Fruit fly (Drosophila melanogaster) whole organism, embryonic: Measurements from ENCODE around the gene CG17612.

Experiments used
- Ada2b ChIP-seq: fragments of 200-800 bp; sonication (Bioruptor generic); IDR thresholded peaks from 2 replicates; pipeline ENCODE4 v1.3.6; 2022; ENCODE audit warnings: missing biosample characterization, missing genetic modification characterization
- Bgb ChIP-seq: fragments of 200-800 bp; sonication (Bioruptor generic); IDR thresholded peaks from 2 replicates; pipeline ENCODE4 v1.3.6; 2022; ENCODE audit warnings: missing biosample characterization, missing genetic modification characterization; ENCODE audit not compliant: partially characterized antibody
- CG11085 ChIP-seq: fragments of 200-800 bp; sonication (Bioruptor generic); IDR thresholded peaks from 2 replicates; pipeline ENCODE4 v1.3.6; 2022; ENCODE audit warnings: missing biosample characterization, missing genetic modification characterization
- CG11247 ChIP-seq: fragments of 200-800 bp; sonication (Bioruptor generic); IDR thresholded peaks from 2 replicates; pipeline ENCODE4 v1.3.6; 2022; ENCODE audit warnings: missing biosample characterization, missing genetic modification characterization
- CG11456 ChIP-seq: fragments of 200-800 bp; sonication (Bioruptor generic); IDR thresholded peaks from 3 replicates; pipeline ENCODE4 v1.3.6; 2022; ENCODE audit warnings: missing biosample characterization, missing genetic modification characterization
- CG12155 ChIP-seq: fragments of 200-800 bp; sonication (Bioruptor generic); optimal IDR thresholded peaks from 3 replicates; lab custom pipeline; 2016; ENCODE audit warnings: missing biosample characterization, missing genetic modification characterization
- CG12219 ChIP-seq: fragments of 200-800 bp; sonication (Bioruptor generic); optimal IDR thresholded peaks from 3 replicates; lab custom pipeline; 2018; ENCODE audit warnings: missing biosample characterization, mild to moderate bottlenecking, missing genetic modification characterization
- CG14860 ChIP-seq: fragments of 200-800 bp; sonication (Bioruptor generic); IDR thresholded peaks from 3 replicates; pipeline ENCODE4 v1.3.6; 2022; ENCODE audit warnings: missing biosample characterization, missing genetic modification characterization; ENCODE audit not compliant: partially characterized antibody
- CG15479 ChIP-seq: fragments of 200-800 bp; sonication (Bioruptor generic); optimal IDR thresholded peaks from 3 replicates; lab custom pipeline; 2019; ENCODE audit warnings: missing biosample characterization, mild to moderate bottlenecking, missing genetic modification characterization, moderate library complexity
- CG16813 ChIP-seq: fragments of 200-800 bp; sonication (Bioruptor generic); IDR thresholded peaks from 3 replicates; pipeline ENCODE4 v1.3.6; 2022; ENCODE audit warnings: missing biosample characterization, missing genetic modification characterization; ENCODE audit not compliant: partially characterized antibody
- CG3281 ChIP-seq: fragments of 200-800 bp; sonication (Bioruptor generic); optimal IDR thresholded peaks from 3 replicates; lab custom pipeline; 2017; ENCODE audit warnings: missing biosample characterization, mild to moderate bottlenecking, missing genetic modification characterization
- CG3407 ChIP-seq: fragments of 200-800 bp; sonication (Bioruptor generic); optimal IDR thresholded peaks from 2 replicates; lab custom pipeline; 2018; ENCODE audit warnings: missing biosample characterization, mild to moderate bottlenecking, missing genetic modification characterization
- CG34224 ChIP-seq: fragments of 200-800 bp; sonication (Bioruptor generic); IDR thresholded peaks from 3 replicates; pipeline ENCODE4 v1.3.6; 2022; ENCODE audit warnings: missing biosample characterization, missing genetic modification characterization; ENCODE audit not compliant: partially characterized antibody
- CG42726 ChIP-seq: fragments of 200-800 bp; sonication (Bioruptor generic); IDR thresholded peaks from 2 replicates; pipeline ENCODE4 v1.3.6; 2022; ENCODE audit warnings: missing biosample characterization, missing genetic modification characterization; ENCODE audit not compliant: partially characterized antibody
- CG4360 ChIP-seq: fragments of 200-800 bp; sonication (Bioruptor generic); IDR thresholded peaks from 2 replicates; pipeline ENCODE4 v1.3.6; 2022; ENCODE audit warnings: missing biosample characterization, missing genetic modification characterization
- CG7963 ChIP-seq: fragments of 200-800 bp; sonication (Bioruptor generic); IDR thresholded peaks from 3 replicates; pipeline ENCODE4 v1.3.6; 2022; ENCODE audit warnings: missing biosample characterization, missing genetic modification characterization; ENCODE audit not compliant: partially characterized antibody
- D19A ChIP-seq: fragments of 200-800 bp; optimal IDR thresholded peaks from 3 replicates; lab custom pipeline; 2019; ENCODE audit warnings: missing biosample characterization, mild to moderate bottlenecking, missing genetic modification characterization, moderate library complexity
- Dbx ChIP-seq: fragments of 200-800 bp; sonication (Bioruptor generic); IDR thresholded peaks from 3 replicates; pipeline ENCODE4 v1.3.6; 2022; ENCODE audit warnings: missing biosample characterization, missing genetic modification characterization
- Doc3 ChIP-seq: fragments of 200-800 bp; sonication (Bioruptor generic); IDR thresholded peaks from 3 replicates; pipeline ENCODE4 v1.3.6; 2022; ENCODE audit warnings: missing biosample characterization, missing genetic modification characterization; ENCODE audit not compliant: partially characterized antibody
- ERR ChIP-seq: fragments of 200-800 bp; sonication (Bioruptor generic); optimal IDR thresholded peaks from 2 replicates; lab custom pipeline; 2016; ENCODE audit warnings: missing biosample characterization, missing genetic modification characterization
- Ets65A ChIP-seq: fragments of 200-800 bp; sonication (Bioruptor generic); peaks from one replicate; lab custom pipeline; 2016; ENCODE audit warnings: missing biosample characterization, missing genetic modification characterization
- Fer2 ChIP-seq: fragments of 200-800 bp; sonication (Bioruptor generic); optimal IDR thresholded peaks from 2 replicates; lab custom pipeline; 2018; ENCODE audit warnings: missing biosample characterization, mild to moderate bottlenecking, missing genetic modification characterization, moderate library complexity
- HLH4C ChIP-seq: fragments of 200-800 bp; sonication (Bioruptor generic); IDR thresholded peaks from 3 replicates; pipeline ENCODE4 v1.3.6; 2022; ENCODE audit warnings: missing biosample characterization, missing genetic modification characterization; ENCODE audit not compliant: partially characterized antibody
- Mrtf ChIP-seq: fragments of 200-800 bp; sonication (Bioruptor generic); IDR thresholded peaks from 3 replicates; pipeline ENCODE4 v1.3.6; 2022; ENCODE audit warnings: missing biosample characterization, missing genetic modification characterization
- Opbp ChIP-seq: fragments of 200-800 bp; sonication (Bioruptor generic); IDR thresholded peaks from 3 replicates; pipeline ENCODE4 v1.3.6; 2022; ENCODE audit warnings: missing biosample characterization, missing genetic modification characterization; ENCODE audit not compliant: partially characterized antibody
- Scr ChIP-seq: fragments of 200-800 bp; sonication (Bioruptor generic); IDR thresholded peaks from 2 replicates; pipeline ENCODE4 v1.3.6; 2022; ENCODE audit warnings: missing biosample characterization, missing genetic modification characterization; ENCODE audit not compliant: partially characterized antibody
- Usf ChIP-seq: fragments of 200-800 bp; sonication (Bioruptor generic); optimal IDR thresholded peaks from 2 replicates; lab custom pipeline; 2017; ENCODE audit warnings: missing genotype, missing biosample characterization, missing genetic modification characterization
- amos ChIP-seq: fragments of 200-800 bp; sonication (Bioruptor generic); IDR thresholded peaks from 2 replicates; pipeline ENCODE4 v1.3.6; 2022; ENCODE audit warnings: missing biosample characterization, missing genetic modification characterization; ENCODE audit not compliant: partially characterized antibody
- ato ChIP-seq: fragments of 200-800 bp; sonication (Bioruptor generic); IDR thresholded peaks from 2 replicates; pipeline ENCODE4 v1.3.6; 2022; ENCODE audit warnings: missing biosample characterization, missing genetic modification characterization; ENCODE audit not compliant: partially characterized antibody
- croc ChIP-seq: fragments of 200-800 bp; sonication (Bioruptor generic); conservative IDR thresholded peaks from 3 replicates; pipeline ENCODE4 v1.3.6; 2022; ENCODE audit warnings: missing biosample characterization, missing genetic modification characterization
- crol ChIP-seq: fragments of 200-800 bp; sonication (Bioruptor generic); IDR thresholded peaks from 2 replicates; pipeline ENCODE4 v1.3.6; 2022; ENCODE audit warnings: missing biosample characterization, missing genetic modification characterization
- dimm ChIP-seq: fragments of 200-800 bp; sonication (Bioruptor generic); IDR thresholded peaks from 2 replicates; pipeline ENCODE4 v1.3.6; 2022; ENCODE audit warnings: missing biosample characterization, missing genetic modification characterization
- dmrt99B ChIP-seq: fragments of 200-800 bp; sonication (Bioruptor generic); optimal IDR thresholded peaks from 2 replicates; lab custom pipeline; 2018; ENCODE audit warnings: missing biosample characterization, mild to moderate bottlenecking, missing genetic modification characterization, moderate library complexity
- gem ChIP-seq: fragments of 200-800 bp; sonication (Bioruptor generic); optimal IDR thresholded peaks from 2 replicates; lab custom pipeline; 2019; ENCODE audit warnings: missing biosample characterization, mild to moderate bottlenecking, missing genetic modification characterization, moderate library complexity
- gsb ChIP-seq: fragments of 200-800 bp; sonication (Bioruptor generic); IDR thresholded peaks from 2 replicates; pipeline ENCODE4 v1.3.6; 2022; ENCODE audit warnings: missing biosample characterization, missing genetic modification characterization
- gsb-n ChIP-seq: fragments of 200-800 bp; sonication (Bioruptor generic); optimal IDR thresholded peaks from 3 replicates; lab custom pipeline; 2018; ENCODE audit warnings: missing biosample characterization, mild to moderate bottlenecking, missing genetic modification characterization
- lab ChIP-seq: fragments of 200-800 bp; sonication (Bioruptor generic); optimal IDR thresholded peaks from 3 replicates; lab custom pipeline; 2017; ENCODE audit warnings: missing biosample characterization, missing genetic modification characterization, mild to moderate bottlenecking, moderate library complexity, missing genetic modification reagents
- lov ChIP-seq, 2 experiments: fragments of 200-800 bp in 1 of 2; fragments of >200 bp in 1 of 2; sonication (Bioruptor generic) in 1 of 2; IDR thresholded peaks in 1 of 2; optimal IDR thresholded peaks in 1 of 2; 2 replicates in 1 of 2; 3 replicates in 1 of 2; pipeline versions ENCODE4 v1.3.6 to Lab custom; 2017 to 2022; ENCODE audit warnings: missing biosample characterization in 1 of 2, missing genetic modification characterization in 1 of 2
- nerfin-2 ChIP-seq: fragments of 200-800 bp; sonication (Bioruptor generic); IDR thresholded peaks from 2 replicates; pipeline ENCODE4 v1.3.6; 2022; ENCODE audit warnings: missing biosample characterization, missing genetic modification characterization; ENCODE audit not compliant: partially characterized antibody
- onecut ChIP-seq: fragments of 200-800 bp; sonication (Bioruptor generic); IDR thresholded peaks from 2 replicates; pipeline ENCODE4 v1.3.6; 2022; ENCODE audit warnings: missing biosample characterization, missing genetic modification characterization
- row ChIP-seq: fragments of 200-800 bp; sonication (Bioruptor generic); IDR thresholded peaks from 3 replicates; pipeline ENCODE4 v1.3.6; 2022; ENCODE audit warnings: missing biosample characterization, missing genetic modification characterization
- sd ChIP-seq: fragments of 200-800 bp; sonication (Bioruptor generic); optimal IDR thresholded peaks from 3 replicates; lab custom pipeline; 2018; ENCODE audit warnings: missing biosample characterization, mild to moderate bottlenecking, missing genetic modification characterization, moderate library complexity
- slbo ChIP-seq: fragments of 200-800 bp; sonication (Bioruptor generic); IDR thresholded peaks from 2 replicates; pipeline ENCODE4 v1.3.6; 2022; ENCODE audit warnings: missing biosample characterization, missing genetic modification characterization
- trh ChIP-seq: fragments of 200-800 bp; sonication (Bioruptor generic); optimal IDR thresholded peaks from 2 replicates; lab custom pipeline; 2016; ENCODE audit warnings: missing biosample characterization, missing genetic modification characterization
- z ChIP-seq: fragments of 200-800 bp; sonication (Bioruptor generic); IDR thresholded peaks from 3 replicates; pipeline ENCODE4 v1.3.6; 2022; ENCODE audit warnings: missing biosample characterization, missing genetic modification characterization
- zfh1 ChIP-seq: fragments of 200-800 bp; sonication (Bioruptor generic); IDR thresholded peaks from 3 replicates; pipeline ENCODE4 v1.3.6; 2022; ENCODE audit warnings: missing biosample characterization, missing genetic modification characterization
- zfh2 ChIP-seq: fragments of 200-800 bp; sonication (Bioruptor generic); optimal IDR thresholded peaks from 2 replicates; lab custom pipeline; 2016; ENCODE audit warnings: missing biosample characterization, missing genetic modification characterization

Gene CG17612

dm6 chr2L:4422154-4422553, 39.6 kb upstream of the CG17612 start (continued):
- TF ChIP-seq gem (tag; lab: Kevin White, UChicago) (peak; percentile 10), zfh2 (GFP tag; lab: Kevin White, UChicago) (no peak), trh (GFP tag; lab: Kevin White, UChicago) (no peak), zfh1 (no peak), gsb-n (tag; lab: Kevin White, UChicago) (no peak), row (GFP tag; lab: Robert Waterston, UW) (peak; percentile 50; the same call in 2 of the 3 replicates), CG12155 (GFP tag; lab: Kevin White, UChicago) (no peak), Ada2b (GFP tag; lab: Robert Waterston, UW) (peak; percentile 19; the same call in 1 of the 2 replicates), z (no peak), Ets65A (GFP tag; lab: Kevin White, UChicago) (peak; percentile 63), lab (GFP tag; lab: Kevin White, UChicago) (peak; percentile 41), Mrtf (no peak), gsb (GFP tag; lab: Robert Waterston, UW) (0 out of 2 replicates have a peak, but pooled peaks have one; percentile 24), dimm (GFP tag; lab: Robert Waterston, UW) (peak; percentile 23; the same call in 1 of the 2 replicates)

DNA sequence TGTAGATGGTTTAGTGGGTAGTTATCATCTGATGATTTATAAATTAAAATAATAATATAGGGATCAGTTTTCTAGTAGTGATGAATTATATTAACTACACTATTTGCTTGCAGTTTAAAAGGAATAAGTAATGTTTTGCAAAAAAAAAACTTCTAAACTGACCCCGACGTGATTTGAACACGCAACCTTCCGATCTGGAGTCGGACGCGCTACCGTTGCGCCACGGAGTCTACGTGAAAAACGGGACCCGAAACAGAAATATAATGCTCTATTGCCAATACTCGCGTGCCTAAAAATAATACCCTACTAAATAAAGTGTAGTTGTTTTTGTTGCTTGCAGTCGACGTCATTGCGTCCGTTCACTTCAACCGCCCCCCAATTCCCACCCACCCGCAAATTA, 36.3 kb upstream of the CG17612 start:
- TF ChIP-seq CG7963 (GFP tag; lab: Robert Waterston, UW) (peak; percentile 51; the same call in 2 of the 3 replicates), CG34224 (GFP tag; lab: Robert Waterston, UW) (0 out of 3 replicates have a peak, but pooled peaks have one; percentile 35), Dbx (GFP tag; lab: Robert Waterston, UW) (no peak), D19A (tag; lab: Kevin White, UChicago) (peak; percentile 22), ERR (GFP tag; lab: Kevin White, UChicago) (no peak), onecut (GFP tag; lab: Robert Waterston, UW) (no peak), crol (GFP tag; lab: Robert Waterston, UW) (peak; percentile 54; the same call in 1 of the 2 replicates), Scr (peak; percentile 52), HLH4C (peak; percentile 68), CG42726 (GFP tag; lab: Robert Waterston, UW) (peak; percentile 55), CG4360 (GFP tag; lab: Robert Waterston, UW) (no peak), Fer2 (tag; lab: Kevin White, UChicago) (no peak), croc (GFP tag; lab: Robert Waterston, UW) (no peak), Opbp (GFP tag; lab: Robert Waterston, UW) (peak; percentile 69; the same call in 2 of the 3 replicates), ato (GFP tag; lab: Robert Waterston, UW) (peak; percentile 37; the same call in 1 of the 2 replicates), CG11456 (GFP tag; lab: Robert Waterston, UW) (no peak), lov (optimal IDR thresholded peaks at IDR 0.05; lab: Kevin White, UChicago) (no peak), lov (GFP tag; IDR thresholded peaks at IDR 0.05; lab: Robert Waterston, UW) (no peak), CG12219 (no peak), CG11247 (GFP tag; lab: Robert Waterston, UW) (no peak), Usf (no peak), CG14860 (peak; percentile 59), CG3407 (GFP tag; lab: Kevin White, UChicago) (no peak), CG15479 (GFP tag; lab: Kevin White, UChicago) (peak; percentile 24), sd (tag; lab: Kevin White, UChicago) (no peak), trh (GFP tag; lab: Kevin White, UChicago) (no peak), CG11085 (GFP tag; lab: Robert Waterston, UW) (no peak), Bgb (GFP tag; lab: Robert Waterston, UW) (peak; percentile 76), Doc3 (GFP tag; lab: Robert Waterston, UW) (0 out of 3 replicates have a peak, but pooled peaks have one; percentile 22), CG3281 (GFP tag; lab: Kevin White, UChicago) (no peak), amos (GFP tag; lab: Robert Waterston, UW) (peak; percentile 67; the same call in 1 of the 2 replicates), slbo (0 out of 2 replicates have a peak, but pooled peaks have one; percentile 4), CG16813 (GFP tag; lab: Robert Waterston, UW) (peak; percentile 50; the same call in 2 of the 3 replicates), dmrt99B (no peak), nerfin-2 (peak; percentile 46; the same call in 1 of the 2 replicates)
